Fruit fly (Drosophila melanogaster) whole organism, embryonic: ENCODE results near the gene Sym.

ENCODE experiments used
- Aef1 ChIP-seq: fragments of 200-800 bp; sonication (Bioruptor generic); IDR thresholded peaks from 3 replicates; pipeline ENCODE4 v1.3.6; 2022; ENCODE audit warnings: missing biosample characterization, missing genetic modification characterization
- CG10565 ChIP-seq: fragments of 200-800 bp; sonication (Bioruptor generic); optimal IDR thresholded peaks from 3 replicates; lab custom pipeline; 2016; ENCODE audit warnings: missing biosample characterization, mild to moderate bottlenecking, missing genetic modification characterization
- CG13775 ChIP-seq: fragments of 200-800 bp; sonication (Bioruptor generic); optimal IDR thresholded peaks from 3 replicates; lab custom pipeline; 2017; ENCODE audit warnings: missing biosample characterization, mild to moderate bottlenecking, missing genetic modification characterization
- CG16779 ChIP-seq: fragments of 200-800 bp; sonication (Bioruptor generic); IDR thresholded peaks from 2 replicates; pipeline ENCODE4 v1.3.6; 2022; ENCODE audit warnings: missing biosample characterization, missing genetic modification characterization
- CG17186 ChIP-seq: fragments of 200-800 bp; sonication (Bioruptor generic); optimal IDR thresholded peaks from 3 replicates; lab custom pipeline; 2017; ENCODE audit warnings: missing biosample characterization, missing genetic modification reagents, missing genetic modification characterization
- CG17612 ChIP-seq: fragments of 200-800 bp; sonication (Bioruptor generic); IDR thresholded peaks from 2 replicates; pipeline ENCODE4 v1.3.6; 2022; ENCODE audit warnings: missing biosample characterization, missing genetic modification characterization
- CG18599 ChIP-seq: fragments of 200-800 bp; sonication (Bioruptor generic); optimal IDR thresholded peaks from 3 replicates; lab custom pipeline; 2017; ENCODE audit warnings: missing biosample characterization, missing genetic modification characterization, mild to moderate bottlenecking, moderate library complexity, missing genetic modification reagents
- CG2116 ChIP-seq: fragments of 200-800 bp; sonication (Bioruptor generic); optimal IDR thresholded peaks from 3 replicates; lab custom pipeline; 2018; ENCODE audit warnings: missing biosample characterization, mild to moderate bottlenecking, missing genetic modification characterization
- CG2889 ChIP-seq: fragments of 200-800 bp; sonication (Bioruptor generic); IDR thresholded peaks from 3 replicates; pipeline ENCODE4 v1.3.6; 2022; ENCODE audit warnings: missing biosample characterization, missing genetic modification characterization
- CG3163 ChIP-seq: fragments of 200-800 bp; sonication (Bioruptor generic); optimal IDR thresholded peaks from 3 replicates; lab custom pipeline; 2016; ENCODE audit warnings: missing biosample characterization, missing genetic modification characterization
- CG33557 ChIP-seq: fragments of 200-800 bp; sonication (Bioruptor generic); optimal IDR thresholded peaks from 2 replicates; lab custom pipeline; 2019; ENCODE audit warnings: missing biosample characterization, mild to moderate bottlenecking, missing genetic modification characterization, moderate library complexity
- CG3995 ChIP-seq: fragments of 200-800 bp; sonication (Bioruptor generic); optimal IDR thresholded peaks from 3 replicates; lab custom pipeline; 2016; ENCODE audit warnings: missing biosample characterization, missing genetic modification characterization
- CG4360 ChIP-seq: fragments of 200-800 bp; sonication (Bioruptor generic); IDR thresholded peaks from 2 replicates; pipeline ENCODE4 v1.3.6; 2022; ENCODE audit warnings: missing biosample characterization, missing genetic modification characterization
- CG4617 ChIP-seq: fragments of 200-800 bp; sonication (Bioruptor generic); optimal IDR thresholded peaks from 3 replicates; lab custom pipeline; 2016; ENCODE audit warnings: missing biosample characterization, missing genetic modification characterization, borderline replicate concordance
- CG6272 ChIP-seq: fragments of 200-800 bp; sonication (Bioruptor generic); IDR thresholded peaks from 2 replicates; pipeline ENCODE4 v1.3.6; 2022; ENCODE audit warnings: missing biosample characterization, missing genetic modification characterization
- CG9215 ChIP-seq: fragments of 200-800 bp; sonication (Bioruptor generic); IDR thresholded peaks from 2 replicates; pipeline ENCODE4 v1.3.6; 2022; ENCODE audit warnings: missing biosample characterization, missing genetic modification characterization
- D ChIP-seq, 2 experiments: fragments of 200-800 bp in 1 of 2; fragments of >200 bp in 1 of 2; sonication (Bioruptor generic) in 1 of 2; optimal IDR thresholded peaks; 2 replicates in 1 of 2; 3 replicates in 1 of 2; lab custom pipeline; 2017; ENCODE audit warnings: mild to moderate bottlenecking in 1 of 2, missing biosample characterization in 1 of 2, missing genetic modification characterization in 1 of 2, missing genetic modification reagents in 1 of 2
- ERR ChIP-seq: fragments of 200-800 bp; sonication (Bioruptor generic); optimal IDR thresholded peaks from 2 replicates; lab custom pipeline; 2016; ENCODE audit warnings: missing biosample characterization, missing genetic modification characterization
- Fer3 ChIP-seq: fragments of 200-800 bp; sonication (Bioruptor generic); optimal IDR thresholded peaks from 2 replicates; lab custom pipeline; 2018; ENCODE audit warnings: missing biosample characterization, mild to moderate bottlenecking, missing genetic modification characterization, moderate library complexity
- GATAe ChIP-seq: fragments of 200-800 bp; sonication (Bioruptor generic); conservative IDR thresholded peaks from 2 replicates; pipeline ENCODE4 v1.3.6; 2022; ENCODE audit warnings: missing biosample characterization, missing genetic modification characterization
- HLH4C ChIP-seq: fragments of 200-800 bp; sonication (Bioruptor generic); IDR thresholded peaks from 3 replicates; pipeline ENCODE4 v1.3.6; 2022; ENCODE audit warnings: missing biosample characterization, missing genetic modification characterization; ENCODE audit not compliant: partially characterized antibody
- Hr39 ChIP-seq: fragments of >200 bp; optimal IDR thresholded peaks from 2 replicates; lab custom pipeline; 2017
- MBD-R2 ChIP-seq: fragments of 200-800 bp; sonication (Bioruptor generic); IDR thresholded peaks from 2 replicates; pipeline ENCODE4 v1.3.6; 2022; ENCODE audit warnings: missing biosample characterization, missing genetic modification characterization
- Med ChIP-seq: fragments of 200-800 bp; sonication (Bioruptor generic); peaks from one replicate; lab custom pipeline; 2016; ENCODE audit warnings: missing biosample characterization, missing genetic modification characterization, mild to moderate bottlenecking, inconsistent platforms, moderate library complexity
- Myb ChIP-seq: fragments of 200-800 bp; sonication (Bioruptor generic); optimal IDR thresholded peaks from 2 replicates; lab custom pipeline; 2016; ENCODE audit warnings: missing biosample characterization, missing genetic modification characterization
- Nf-YA ChIP-seq: fragments of 200-800 bp; sonication (Bioruptor generic); IDR thresholded peaks from 2 replicates; pipeline ENCODE4 v1.3.6; 2022; ENCODE audit warnings: missing biosample characterization, missing genetic modification characterization
- Poxn ChIP-seq: fragments of 200-800 bp; sonication (Bioruptor generic); IDR thresholded peaks from 2 replicates; pipeline ENCODE4 v1.3.6; 2022; ENCODE audit warnings: missing biosample characterization, missing genetic modification characterization
- Taf1 ChIP-seq: fragments of 200-800 bp; sonication (Bioruptor generic); IDR thresholded peaks from 2 replicates; pipeline ENCODE4 v1.3.6; 2022; ENCODE audit warnings: missing biosample characterization, missing genetic modification characterization
- Xbp1 ChIP-seq: fragments of 200-800 bp; sonication (Bioruptor generic); optimal IDR thresholded peaks from 3 replicates; lab custom pipeline; 2016; ENCODE audit warnings: missing biosample characterization, mild to moderate bottlenecking, missing genetic modification characterization
- ac ChIP-seq: fragments of 200-800 bp; sonication (Bioruptor generic); optimal IDR thresholded peaks from 3 replicates; lab custom pipeline; 2017; ENCODE audit warnings: missing biosample characterization, mild to moderate bottlenecking, missing genetic modification characterization
- az2 ChIP-seq: fragments of 200-800 bp; sonication (Bioruptor generic); optimal IDR thresholded peaks from 3 replicates; lab custom pipeline; 2016; ENCODE audit warnings: missing biosample characterization, missing genetic modification characterization
- cas ChIP-seq: fragments of 200-800 bp; sonication (Bioruptor generic); IDR thresholded peaks from 2 replicates; pipeline ENCODE4 v1.3.6; 2022; ENCODE audit warnings: missing biosample characterization, missing genetic modification characterization
- cg ChIP-seq: fragments of 200-800 bp; sonication (Bioruptor generic); optimal IDR thresholded peaks from 3 replicates; lab custom pipeline; 2019; ENCODE audit warnings: missing biosample characterization, mild to moderate bottlenecking, missing genetic modification characterization, moderate library complexity
- crc ChIP-seq: fragments of 200-800 bp; sonication (Bioruptor generic); optimal IDR thresholded peaks from 2 replicates; lab custom pipeline; 2016; ENCODE audit warnings: missing biosample characterization, missing genetic modification characterization
- eve ChIP-seq, 2 experiments: fragments of >200 bp; optimal IDR thresholded peaks; 2 replicates each; lab custom pipeline; 2017; ENCODE audit warnings: missing biosample characterization in 2 of 2, missing genetic modification characterization in 2 of 2
- fd96Cb ChIP-seq: fragments of 200-800 bp; sonication (Bioruptor generic); optimal IDR thresholded peaks from 2 replicates; lab custom pipeline; 2018; ENCODE audit warnings: missing biosample characterization, mild to moderate bottlenecking, missing genetic modification characterization, moderate library complexity
- gcm ChIP-seq: fragments of 200-800 bp; sonication (Bioruptor generic); optimal IDR thresholded peaks from 2 replicates; lab custom pipeline; 2019; ENCODE audit warnings: missing biosample characterization, mild to moderate bottlenecking, missing genetic modification characterization, moderate library complexity
- gsb-n ChIP-seq: fragments of 200-800 bp; sonication (Bioruptor generic); optimal IDR thresholded peaks from 3 replicates; lab custom pipeline; 2018; ENCODE audit warnings: missing biosample characterization, mild to moderate bottlenecking, missing genetic modification characterization
- oc ChIP-seq: fragments of 200-800 bp; sonication (Bioruptor generic); optimal IDR thresholded peaks from 2 replicates; lab custom pipeline; 2018; ENCODE audit warnings: missing biosample characterization, mild to moderate bottlenecking, missing genetic modification characterization, moderate library complexity
- pfk ChIP-seq: fragments of 200-800 bp; sonication (Bioruptor generic); optimal IDR thresholded peaks from 2 replicates; lab custom pipeline; 2018; ENCODE audit warnings: missing biosample characterization, mild to moderate bottlenecking, missing genetic modification characterization, moderate library complexity
- phol ChIP-seq: fragments of 200-800 bp; sonication (Bioruptor generic); optimal IDR thresholded peaks from 3 replicates; lab custom pipeline; 2018; ENCODE audit warnings: missing biosample characterization, mild to moderate bottlenecking, missing genetic modification characterization, moderate library complexity
- pnt ChIP-seq: fragments of 200-800 bp; sonication (Bioruptor generic); optimal IDR thresholded peaks from 3 replicates; lab custom pipeline; 2016; ENCODE audit warnings: missing biosample characterization, missing genetic modification characterization
- pzg ChIP-seq: fragments of 200-800 bp; sonication (Bioruptor generic); optimal IDR thresholded peaks from 3 replicates; lab custom pipeline; 2018; ENCODE audit warnings: missing biosample characterization, mild to moderate bottlenecking, missing genetic modification characterization, moderate library complexity
- sens ChIP-seq: fragments of 200-800 bp; sonication (Bioruptor generic); peaks from one replicate; lab custom pipeline; 2016; ENCODE audit warnings: missing biosample characterization, missing genetic modification characterization
- stc ChIP-seq: fragments of 200-800 bp; sonication (Bioruptor generic); IDR thresholded peaks from 2 replicates; pipeline ENCODE4 v1.3.6; 2022; ENCODE audit warnings: missing biosample characterization, missing genetic modification characterization
- sug ChIP-seq: fragments of 200-800 bp; optimal IDR thresholded peaks from 2 replicates; lab custom pipeline; 2019; ENCODE audit warnings: missing biosample characterization, mild to moderate bottlenecking, missing genetic modification characterization, moderate library complexity
- tap ChIP-seq: fragments of 200-800 bp; optimal IDR thresholded peaks from 3 replicates; lab custom pipeline; 2019; ENCODE audit warnings: missing biosample characterization, mild to moderate bottlenecking, missing genetic modification characterization, moderate library complexity

Gene Sym

dm6 chr3R:5780976-5781375 lies 38.7 kb upstream of the Sym start, which contains the start of gene CG2082:
CG2082 (minus strand) TSS chr3R:5781076.
- TF ChIP-seq HLH4C (GFP tag; lab: Robert Waterston, UW), result no peak
- TF ChIP-seq CG16779 (GFP tag; lab: Robert Waterston, UW), result no peak
- no peak for TF ChIP-seq CG33557 (GFP tag; lab: Kevin White, UChicago)
- peak; percentile 25 for TF ChIP-seq sens (GFP tag; lab: Kevin White, UChicago)
- TF ChIP-seq CG17186 (GFP tag; lab: Kevin White, UChicago), result no peak
- TF ChIP-seq az2 (GFP tag; lab: Kevin White, UChicago), result no peak

dm6 chr3R:5778731-5779593 lies 36.7 kb upstream of the Sym start, which contains the start of gene jagn:
jagn (plus strand) TSS chr3R:5779315.
- TF ChIP-seq CG10565 (GFP tag; lab: Kevin White, UChicago), result no peak
- TF ChIP-seq Poxn (GFP tag; lab: Robert Waterston, UW), result no peak
- 0 out of 2 replicates have a peak, but pooled peaks have one; percentile 29 for TF ChIP-seq Nf-YA (GFP tag; lab: Robert Waterston, UW)
- peak; percentile 4; the same call in 1 of the 3 replicates for TF ChIP-seq CG2889
- TF ChIP-seq sug (tag; lab: Kevin White, UChicago), result peak; percentile 54
- peak; percentile 79 for TF ChIP-seq CG6272 (GFP tag; lab: Robert Waterston, UW)
- TF ChIP-seq tap (tag; lab: Kevin White, UChicago), result peak; percentile 44
- no peak for TF ChIP-seq pfk
- TF ChIP-seq pzg (GFP tag; lab: Kevin White, UChicago), result peak; percentile 90
- no peak for TF ChIP-seq pnt (GFP tag; lab: Kevin White, UChicago)
- TF ChIP-seq GATAe (GFP tag; lab: Robert Waterston, UW), result no peak
- peak; percentile 42 for TF ChIP-seq CG3163 (GFP tag; lab: Kevin White, UChicago)
- TF ChIP-seq MBD-R2 (GFP tag; lab: Robert Waterston, UW), result peak; percentile 80
- peak; percentile 2 for TF ChIP-seq CG18599 (GFP tag; lab: Kevin White, UChicago)
- TF ChIP-seq ERR, result peak; percentile 10
- TF ChIP-seq gcm, result no peak
- peak; percentile 68 for TF ChIP-seq CG13775 (GFP tag; lab: Kevin White, UChicago)
- no peak for TF ChIP-seq CG4360 (GFP tag; lab: Robert Waterston, UW)
- no peak for TF ChIP-seq Hr39 (lab: Kevin White, UChicago)
- TF ChIP-seq cg (GFP tag; lab: Kevin White, UChicago), result no peak
- TF ChIP-seq Fer3 (tag; lab: Kevin White, UChicago), result peak; percentile 62
- no peak for TF ChIP-seq eve (GFP tag; optimal IDR thresholded peaks at IDR 0.05; lab: Kevin White, UChicago)
- TF ChIP-seq oc, result peak; percentile 21
- TF ChIP-seq fd96Cb (tag; lab: Kevin White, UChicago), result no peak
- TF ChIP-seq D (optimal IDR thresholded peaks at IDR 0.05; lab: Kevin White, UChicago), result no peak
- TF ChIP-seq D (GFP tag; optimal IDR thresholded peaks at IDR 0.05; lab: Kevin White, UChicago), result no peak
- no peak for TF ChIP-seq ac
- TF ChIP-seq Myb (GFP tag; lab: Kevin White, UChicago), result peak; percentile 95
- TF ChIP-seq phol, result peak; percentile 49
- peak; percentile 97 for TF ChIP-seq Med (GFP tag; lab: Kevin White, UChicago)
- peak; percentile 78 for TF ChIP-seq CG4617 (GFP tag; lab: Kevin White, UChicago)
- TF ChIP-seq CG17612 (GFP tag; lab: Robert Waterston, UW), result no peak
- TF ChIP-seq CG3995, result peak; percentile 14
- TF ChIP-seq stc (GFP tag; lab: Robert Waterston, UW), result peak; percentile 40; the same call in 1 of the 2 replicates
- TF ChIP-seq cas (GFP tag; lab: Robert Waterston, UW), result no peak
- peak; percentile 52 for TF ChIP-seq Aef1 (GFP tag; lab: Robert Waterston, UW)
- no peak for TF ChIP-seq Taf1
- peak; percentile 66 for TF ChIP-seq CG9215 (GFP tag; lab: Robert Waterston, UW)
- TF ChIP-seq gsb-n (tag; lab: Kevin White, UChicago), result peak; percentile 48
- peak; percentile 76 for TF ChIP-seq CG2116 (GFP tag; lab: Kevin White, UChicago)
- peak; percentile 21 for TF ChIP-seq crc (GFP tag; lab: Kevin White, UChicago)
- peak; percentile 78 for TF ChIP-seq Xbp1
